Worm (Caenorhabditis elegans) whole organism, young adult: ENCODE measurements around the gene F32F2.4.

Experiments
- F33H1.4 ChIP-seq: fragments of 200-800 bp; sonication (Bioruptor generic); IDR thresholded peaks from 2 replicates; pipeline ENCODE4 v1.3.6; 2022; ENCODE audit warnings: missing genetic modification reagents, missing genetic modification characterization, missing compliant biosample characterization
- F37B4.10 ChIP-seq: fragments of 200-800 bp; sonication (Bioruptor generic); IDR thresholded peaks from 2 replicates; pipeline ENCODE4 v1.3.6; 2022; ENCODE audit warnings: missing genetic modification characterization, missing compliant biosample characterization
- T26A5.8 ChIP-seq: sonication (generic microtip); optimal IDR thresholded peaks from 2 replicates; lab custom pipeline; 2016; ENCODE audit warnings: missing genetic modification characterization, missing compliant biosample characterization
- Y53G8AR.9 ChIP-seq: fragments of 200-800 bp; sonication (Bioruptor generic); conservative IDR thresholded peaks from 2 replicates; pipeline ENCODE4 v1.3.6; 2022; ENCODE audit warnings: missing genetic modification reagents, missing genetic modification characterization, missing compliant biosample characterization
- attf-3 ChIP-seq: fragments of 200-800 bp; sonication (Bioruptor generic); conservative IDR thresholded peaks from 2 replicates; pipeline ENCODE4 v1.3.6; 2022; ENCODE audit warnings: missing genetic modification reagents, missing genetic modification characterization, missing compliant biosample characterization
- ceh-58 ChIP-seq: fragments of 200-800 bp; sonication (Bioruptor generic); IDR thresholded peaks from 2 replicates; pipeline ENCODE4 v1.3.6; 2022; ENCODE audit warnings: missing genetic modification characterization, missing compliant biosample characterization
- ceh-91 ChIP-seq: fragments of 200-800 bp; sonication (Bioruptor generic); IDR thresholded peaks from 2 replicates; pipeline ENCODE4 v1.3.6; 2022; ENCODE audit warnings: missing genetic modification reagents, missing genetic modification characterization, missing compliant biosample characterization
- let-526 ChIP-seq: fragments of 200-800 bp; sonication (Bioruptor generic); IDR thresholded peaks from 2 replicates; pipeline ENCODE4 v1.3.6; 2022; ENCODE audit warnings: missing genetic modification reagents, missing genetic modification characterization, missing compliant biosample characterization
- nfya-2 ChIP-seq: fragments of 200-800 bp; sonication (Bioruptor generic); IDR thresholded peaks from 2 replicates; pipeline ENCODE4 v1.3.6; 2022; ENCODE audit warnings: missing genetic modification reagents, missing genetic modification characterization, missing compliant biosample characterization
- pha-4 ChIP-seq: fragments of 150-350 bp; sonication (generic microtip); optimal IDR thresholded peaks from 2 replicates; lab custom pipeline; 2014; ENCODE audit warnings: missing biosample characterization, missing genetic modification reagents, missing genetic modification characterization
- rpc-1 ChIP-seq, 2 experiments: fragments of 150-350 bp in 1 of 2; sonication (generic microtip) in 1 of 2; optimal IDR thresholded peaks; 2 replicates each; lab custom pipeline; 2014 to 2018; ENCODE audit warnings: missing biosample characterization in 1 of 2, missing genetic modification characterization in 1 of 2, missing genetic modification reagents in 1 of 2, missing genotype in 1 of 2
- snpc-1.3 ChIP-seq: sonication (generic microtip); optimal IDR thresholded peaks from 2 replicates; lab custom pipeline; 2017; ENCODE audit warnings: missing genetic modification characterization, mild to moderate bottlenecking, missing compliant biosample characterization, antibody characterized with exemption, moderate library complexity, missing genotype, missing genetic modification reagents; ENCODE audit not compliant: insufficient read depth
- xnd-1 ChIP-seq: sonication (generic microtip); optimal IDR thresholded peaks from 2 replicates; lab custom pipeline; 2016; ENCODE audit warnings: missing genotype, missing genetic modification reagents, missing genetic modification characterization, missing compliant biosample characterization

ce11 chrV:13320676-13321075 lies 44.6 kb downstream of the F32F2.4 start, which contains the start of gene srh-15:
- no peak for TF ChIP-seq snpc-1.3 (tag; lab: Kevin White, UChicago)
- TF ChIP-seq Y53G8AR.9 (GFP tag; lab: Robert Waterston, UW): no peak
- TF ChIP-seq ceh-91 (GFP tag; lab: Robert Waterston, UW): no peak
- TF ChIP-seq rpc-1 (optimal IDR thresholded peaks at IDR 0.05; lab: Kevin White, UChicago): no peak
- TF ChIP-seq rpc-1 (tag; optimal IDR thresholded peaks at IDR 0.05; lab: Kevin White, UChicago): no peak
- no peak for TF ChIP-seq nfya-2 (GFP tag; lab: Robert Waterston, UW)
- no peak for TF ChIP-seq attf-3 (GFP tag; lab: Robert Waterston, UW)
- no peak for TF ChIP-seq pha-4 (tag; lab: Kevin White, UChicago)
- no peak for TF ChIP-seq T26A5.8 (tag; lab: Kevin White, UChicago)
- TF ChIP-seq F37B4.10 (GFP tag; lab: Robert Waterston, UW): no peak
- no peak for TF ChIP-seq let-526
- no peak for TF ChIP-seq ceh-58
- TF ChIP-seq F33H1.4 (GFP tag; lab: Robert Waterston, UW): no peak
- TF ChIP-seq xnd-1 (tag; lab: Kevin White, UChicago): no peak
